Fruit fly (Drosophila melanogaster): ENCODE measurements around the gene aay.

DNA sequence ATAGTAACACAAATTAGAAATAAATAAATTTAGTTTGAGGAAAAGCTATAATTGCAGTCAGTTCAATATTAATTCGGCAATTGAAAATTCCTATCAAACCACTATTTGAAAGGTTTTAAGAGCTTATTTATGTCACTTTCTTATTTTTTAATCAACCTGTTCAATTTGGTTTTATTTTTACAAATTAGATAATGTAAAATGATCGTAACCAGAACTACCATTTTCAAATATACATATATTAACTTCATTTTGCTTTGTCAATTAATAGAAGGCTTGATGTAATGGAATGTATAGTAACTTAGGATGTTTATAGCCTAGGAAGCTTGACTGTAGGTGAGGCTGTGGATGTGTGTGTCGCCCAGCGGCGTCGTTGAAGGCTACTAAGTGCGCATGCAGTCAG is 43.5 kb downstream of the aay start:
- TF ChIP-seq OdsH (GFP tag; optimal IDR thresholded peaks at IDR 0.05) (peak; percentile 20), CG8319 (GFP tag; optimal IDR thresholded peaks at IDR 0.05) (no peak), Sox14 (GFP tag; optimal IDR thresholded peaks at IDR 0.05) (no peak), acj6 (GFP tag; optimal IDR thresholded peaks at IDR 0.05) (peak; percentile 2), Eip75B (GFP tag; optimal IDR thresholded peaks at IDR 0.05) (no peak), CG8119 (GFP tag; IDR thresholded peaks at IDR 0.05) (no peak), Hr38 (GFP tag; optimal IDR thresholded peaks at IDR 0.05) (no peak), pdm3 (GFP tag; optimal IDR thresholded peaks at IDR 0.05) (peak; percentile 6), fd59A (GFP tag; optimal IDR thresholded peaks at IDR 0.05) (no peak), cyc (GFP tag; optimal IDR thresholded peaks at IDR 0.05) (no peak), salr (GFP tag; optimal IDR thresholded peaks at IDR 0.05) (no peak)

Measured in whole organism, prepupa.